Worm (Caenorhabditis elegans): ENCODE measurements around the gene gon-4.

Gene gon-4

ce11 chrIV:10222122-10222589, 24.5 kb downstream of the gon-4 start, which contains the start of gene C24F3.2 (continued):
- no peak for TF ChIP-seq mbf-1 (tag; optimal IDR thresholded peaks at IDR 0.05)
- TF ChIP-seq unc-62 (GFP tag; optimal IDR thresholded peaks at IDR 0.05), result no peak
- peak; percentile 52 for TF ChIP-seq gmeb-1 (tag; optimal IDR thresholded peaks at IDR 0.05)
- TF ChIP-seq Y55F3AM.14 (GFP tag; optimal IDR thresholded peaks at IDR 0.05), result peak; percentile 5
- no peak for TF ChIP-seq lin-11 (tag; optimal IDR thresholded peaks at IDR 0.05)
- TF ChIP-seq ztf-1 (GFP tag; conservative IDR thresholded peaks at IDR 0.05), result no peak
- TF ChIP-seq ZK546.5 (tag; optimal IDR thresholded peaks at IDR 0.05), result no peak
- no peak for TF ChIP-seq alr-1 (tag; optimal IDR thresholded peaks at IDR 0.05)
- no peak for TF ChIP-seq elt-1 (tag; optimal IDR thresholded peaks at IDR 0.05)
- peak; percentile 65 for TF ChIP-seq sem-4 (tag; optimal IDR thresholded peaks at IDR 0.05)
- no peak for TF ChIP-seq aly-2 (tag; optimal IDR thresholded peaks at IDR 0.05)

- TF ChIP-seq ama-1 (optimal IDR thresholded peaks at IDR 0.05), result no peak
- TF ChIP-seq peb-1 (tag; optimal IDR thresholded peaks at IDR 0.05), result no peak
- TF ChIP-seq elt-3 (tag; optimal IDR thresholded peaks at IDR 0.05), result no peak
- no peak for TF ChIP-seq nhr-129 (tag; optimal IDR thresholded peaks at IDR 0.05)
- no peak for TF ChIP-seq ceh-82 (tag; optimal IDR thresholded peaks at IDR 0.05)
- no peak for TF ChIP-seq mbf-1 (tag; optimal IDR thresholded peaks at IDR 0.05)
- TF ChIP-seq unc-62 (GFP tag; optimal IDR thresholded peaks at IDR 0.05), result no peak
- TF ChIP-seq nhr-12 (tag; optimal IDR thresholded peaks at IDR 0.05), result no peak
- no peak for TF ChIP-seq lin-11 (tag; optimal IDR thresholded peaks at IDR 0.05)
Observed at ce11 chrIV:10223723-10224122, 26.1 kb downstream of the gon-4 start, which contains the start of gene nas-12. Gene nas-12, plus strand, starts transcription at chrIV:10224023.

ce11 chrIV:10227534-10227933, 29.9 kb downstream of the gon-4 start, which contains the start of gene F01G10.6:
Gene F01G10.6, minus strand, starts transcription at chrIV:10227634.
- no peak for TF ChIP-seq blmp-1 (tag; optimal IDR thresholded peaks at IDR 0.05; ENCODE audit: insufficient read depth)

- TF ChIP-seq fos-1 (tag; optimal IDR thresholded peaks at IDR 0.05) (no peak), snpc-4 (tag; optimal IDR thresholded peaks at IDR 0.05) (no peak), mdl-1 (tag; optimal IDR thresholded peaks at IDR 0.05) (no peak), nhr-25 (tag; optimal IDR thresholded peaks at IDR 0.05) (no peak), zag-1 (tag; optimal IDR thresholded peaks at IDR 0.05) (no peak), elt-3 (tag; optimal IDR thresholded peaks at IDR 0.05) (no peak), sem-4 (tag; optimal IDR thresholded peaks at IDR 0.05) (no peak), nhr-77 (tag; optimal IDR thresholded peaks at IDR 0.05) (no peak), ZK546.5 (tag; optimal IDR thresholded peaks at IDR 0.05) (no peak), unc-55 (GFP tag; optimal IDR thresholded peaks at IDR 0.05) (no peak), nhr-10 (tag; optimal IDR thresholded peaks at IDR 0.05) (no peak), blmp-1 (tag; optimal IDR thresholded peaks at IDR 0.05; ENCODE audit: insufficient read depth) (no peak), peb-1 (tag; optimal IDR thresholded peaks at IDR 0.05) (no peak), elt-1 (tag; optimal IDR thresholded peaks at IDR 0.05) (no peak), mbf-1 (tag; optimal IDR thresholded peaks at IDR 0.05) (no peak), R02D3.7 (tag; optimal IDR thresholded peaks at IDR 0.05) (no peak), nhr-129 (tag; optimal IDR thresholded peaks at IDR 0.05) (no peak), sma-3 (GFP tag; optimal IDR thresholded peaks at IDR 0.05) (no peak), ztf-11 (tag; optimal IDR thresholded peaks at IDR 0.05) (no peak), nhr-11 (tag; optimal IDR thresholded peaks at IDR 0.05) (no peak)
Observed at ce11 chrIV:10230971-10231370, 33.4 kb downstream of the gon-4 start, which contains the start of gene F01G10.5. Gene F01G10.5, minus strand, starts transcription at chrIV:10231071.

ce11 chrIV:10232456-10232855, 34.8 kb downstream of the gon-4 start, which contains the start of gene F01G10.4:
Gene F01G10.4, minus strand, starts transcription at chrIV:10232556.
- TF ChIP-seq nhr-77 (tag; optimal IDR thresholded peaks at IDR 0.05) (no peak), crh-2 (tag; optimal IDR thresholded peaks at IDR 0.05) (no peak), ztf-11 (tag; optimal IDR thresholded peaks at IDR 0.05) (no peak), aly-2 (tag; optimal IDR thresholded peaks at IDR 0.05) (no peak), R02D3.7 (tag; optimal IDR thresholded peaks at IDR 0.05) (no peak), lsy-2 (tag; optimal IDR thresholded peaks at IDR 0.05) (no peak), nhr-11 (tag; optimal IDR thresholded peaks at IDR 0.05) (no peak), fos-1 (tag; optimal IDR thresholded peaks at IDR 0.05) (no peak), sma-3 (GFP tag; optimal IDR thresholded peaks at IDR 0.05) (no peak), lin-13 (GFP tag; optimal IDR thresholded peaks at IDR 0.05) (no peak), nhr-129 (tag; optimal IDR thresholded peaks at IDR 0.05) (no peak), nhr-23 (tag; optimal IDR thresholded peaks at IDR 0.05) (no peak), snpc-4 (tag; optimal IDR thresholded peaks at IDR 0.05) (no peak), ama-1 (optimal IDR thresholded peaks at IDR 0.05) (no peak), nhr-10 (tag; optimal IDR thresholded peaks at IDR 0.05) (no peak), C34F6.9 (tag; optimal IDR thresholded peaks at IDR 0.05) (no peak)
